Fruit fly (Drosophila melanogaster) whole organism, embryonic: Measurements from ENCODE around the gene Lamtor5.

Source experiments
- CG10565 ChIP-seq: fragments of 200-800 bp; sonication (Bioruptor generic); optimal IDR thresholded peaks from 3 replicates; lab custom pipeline; 2016; ENCODE audit warnings: missing biosample characterization, mild to moderate bottlenecking, missing genetic modification characterization
- CG12155 ChIP-seq: fragments of 200-800 bp; sonication (Bioruptor generic); optimal IDR thresholded peaks from 3 replicates; lab custom pipeline; 2016; ENCODE audit warnings: missing biosample characterization, missing genetic modification characterization
- CG13296 ChIP-seq: fragments of 200-800 bp; sonication (Bioruptor generic); optimal IDR thresholded peaks from 3 replicates; lab custom pipeline; 2018; ENCODE audit warnings: missing biosample characterization, mild to moderate bottlenecking, missing genetic modification characterization
- CG13894 ChIP-seq: fragments of 200-800 bp; sonication (Bioruptor generic); optimal IDR thresholded peaks from 3 replicates; lab custom pipeline; 2018; ENCODE audit warnings: missing biosample characterization, mild to moderate bottlenecking, missing genetic modification characterization, moderate library complexity
- CG16779 ChIP-seq: fragments of 200-800 bp; sonication (Bioruptor generic); IDR thresholded peaks from 2 replicates; pipeline ENCODE4 v1.3.6; 2022; ENCODE audit warnings: missing biosample characterization, missing genetic modification characterization
- CG17802 ChIP-seq: fragments of 200-800 bp; sonication (Bioruptor generic); optimal IDR thresholded peaks from 2 replicates; lab custom pipeline; 2018; ENCODE audit warnings: missing biosample characterization, mild to moderate bottlenecking, missing genetic modification characterization, moderate library complexity
- CG18619 ChIP-seq: fragments of 200-800 bp; sonication (Bioruptor generic); optimal IDR thresholded peaks from 3 replicates; lab custom pipeline; 2017; ENCODE audit warnings: missing biosample characterization, mild to moderate bottlenecking, missing genetic modification characterization
- CG2875 ChIP-seq: fragments of 200-800 bp; sonication (Bioruptor generic); optimal IDR thresholded peaks from 2 replicates; lab custom pipeline; 2017; ENCODE audit warnings: missing biosample characterization, mild to moderate bottlenecking, missing genetic modification characterization, missing genetic modification reagents
- CG31441 ChIP-seq: fragments of 200-800 bp; sonication (Bioruptor generic); IDR thresholded peaks from 2 replicates; pipeline ENCODE4 v1.3.6; 2022; ENCODE audit warnings: missing biosample characterization, missing genetic modification characterization
- CG32767 ChIP-seq: fragments of 200-800 bp; sonication (Bioruptor generic); IDR thresholded peaks from 2 replicates; pipeline ENCODE4 v1.3.6; 2022; ENCODE audit warnings: missing biosample characterization, missing genetic modification characterization
- CG33213 ChIP-seq: fragments of 200-800 bp; sonication (Bioruptor generic); optimal IDR thresholded peaks from 3 replicates; lab custom pipeline; 2016; ENCODE audit warnings: missing biosample characterization, missing genetic modification characterization
- CG3726 ChIP-seq: fragments of 200-800 bp; sonication (Bioruptor generic); IDR thresholded peaks from 3 replicates; pipeline ENCODE4, ENCODE4 v1.3.6; 2022; ENCODE audit warnings: missing biosample characterization, missing genetic modification characterization
- CG43689 ChIP-seq: fragments of 200-800 bp; sonication (Bioruptor generic); IDR thresholded peaks from 2 replicates; pipeline ENCODE4 v1.3.6; 2022; ENCODE audit warnings: missing biosample characterization, missing genetic modification characterization
- CG7556 ChIP-seq: fragments of 200-800 bp; sonication (Bioruptor generic); optimal IDR thresholded peaks from 2 replicates; lab custom pipeline; 2017; ENCODE audit warnings: missing biosample characterization, mild to moderate bottlenecking, missing genetic modification characterization
- CG8388 ChIP-seq: fragments of 200-800 bp; sonication (Bioruptor generic); optimal IDR thresholded peaks from 2 replicates; lab custom pipeline; 2019; ENCODE audit warnings: missing biosample characterization, mild to moderate bottlenecking, missing genetic modification characterization, moderate library complexity
- CG9437 ChIP-seq: fragments of 200-800 bp; sonication (Bioruptor generic); optimal IDR thresholded peaks from 2 replicates; lab custom pipeline; 2018; ENCODE audit warnings: missing biosample characterization, mild to moderate bottlenecking, missing genetic modification characterization
- CoRest ChIP-seq: fragments of 200-800 bp; sonication (Bioruptor generic); optimal IDR thresholded peaks from 3 replicates; lab custom pipeline; 2018; ENCODE audit warnings: missing biosample characterization, mild to moderate bottlenecking, missing genetic modification characterization, moderate library complexity
- D ChIP-seq, 2 experiments: fragments of 200-800 bp in 1 of 2; fragments of >200 bp in 1 of 2; sonication (Bioruptor generic) in 1 of 2; optimal IDR thresholded peaks; 2 replicates in 1 of 2; 3 replicates in 1 of 2; lab custom pipeline; 2017; ENCODE audit warnings: mild to moderate bottlenecking in 1 of 2, missing biosample characterization in 1 of 2, missing genetic modification characterization in 1 of 2, missing genetic modification reagents in 1 of 2
- Dad ChIP-seq: fragments of 200-800 bp; sonication (Bioruptor generic); optimal IDR thresholded peaks from 3 replicates; lab custom pipeline; 2016; ENCODE audit warnings: missing biosample characterization, missing genetic modification characterization
- Doc2 ChIP-seq: fragments of 200-800 bp; sonication (Bioruptor generic); IDR thresholded peaks from 2 replicates; pipeline ENCODE4 v1.3.6; 2022; ENCODE audit warnings: missing biosample characterization, missing genetic modification characterization
- H2.0 ChIP-seq: fragments of 200-800 bp; sonication (Bioruptor generic); IDR thresholded peaks from 2 replicates; pipeline ENCODE4 v1.3.6; 2022; ENCODE audit warnings: missing biosample characterization, missing genetic modification characterization
- Hmr ChIP-seq: fragments of 200-800 bp; sonication (Bioruptor generic); optimal IDR thresholded peaks from 3 replicates; lab custom pipeline; 2017; ENCODE audit warnings: mild to moderate bottlenecking, missing biosample characterization, missing genetic modification reagents, missing genetic modification characterization
- MBD-R2 ChIP-seq: fragments of 200-800 bp; sonication (Bioruptor generic); IDR thresholded peaks from 2 replicates; pipeline ENCODE4 v1.3.6; 2022; ENCODE audit warnings: missing biosample characterization, missing genetic modification characterization
- Max ChIP-seq: fragments of 200-800 bp; sonication (Bioruptor generic); optimal IDR thresholded peaks from 2 replicates; lab custom pipeline; 2016; ENCODE audit warnings: missing biosample characterization, mild to moderate bottlenecking, missing genetic modification characterization
- NFAT ChIP-seq: fragments of 200-800 bp; sonication (Bioruptor generic); IDR thresholded peaks from 2 replicates; pipeline ENCODE4 v1.3.6; 2022; ENCODE audit warnings: missing biosample characterization, missing genetic modification characterization
- Nf-YB ChIP-seq: fragments of 200-800 bp; sonication (Bioruptor generic); optimal IDR thresholded peaks from 3 replicates; lab custom pipeline; 2019; ENCODE audit warnings: missing biosample characterization, mild to moderate bottlenecking, missing genetic modification characterization, moderate library complexity
- Nf-YC ChIP-seq: fragments of 200-800 bp; optimal IDR thresholded peaks from 3 replicates; lab custom pipeline; 2019; ENCODE audit warnings: missing biosample characterization, mild to moderate bottlenecking, missing genetic modification characterization, moderate library complexity
- Pdp1 ChIP-seq, 2 experiments: fragments of 200-800 bp; sonication (Bioruptor generic); optimal IDR thresholded peaks; 3 replicates each; lab custom pipeline; 2016; ENCODE audit warnings: missing biosample characterization in 2 of 2, missing genetic modification characterization in 2 of 2, mild to moderate bottlenecking in 1 of 2, moderate library complexity in 1 of 2
- Scr ChIP-seq: fragments of 200-800 bp; sonication (Bioruptor generic); IDR thresholded peaks from 2 replicates; pipeline ENCODE4 v1.3.6; 2022; ENCODE audit warnings: missing biosample characterization, missing genetic modification characterization; ENCODE audit not compliant: partially characterized antibody
- Sin3A ChIP-seq: fragments of >200 bp; optimal IDR thresholded peaks from 2 replicates; lab custom pipeline; 2018
- Spps ChIP-seq: fragments of 200-800 bp; sonication (Bioruptor generic); optimal IDR thresholded peaks from 2 replicates; lab custom pipeline; 2018; ENCODE audit warnings: missing biosample characterization, mild to moderate bottlenecking, missing genetic modification characterization
- ab ChIP-seq: fragments of 200-800 bp; sonication (Bioruptor generic); optimal IDR thresholded peaks from 2 replicates; lab custom pipeline; 2016; ENCODE audit warnings: missing biosample characterization, missing genetic modification characterization
- ato ChIP-seq: fragments of 200-800 bp; sonication (Bioruptor generic); IDR thresholded peaks from 2 replicates; pipeline ENCODE4 v1.3.6; 2022; ENCODE audit warnings: missing biosample characterization, missing genetic modification characterization; ENCODE audit not compliant: partially characterized antibody
- dimm ChIP-seq: fragments of 200-800 bp; sonication (Bioruptor generic); IDR thresholded peaks from 2 replicates; pipeline ENCODE4 v1.3.6; 2022; ENCODE audit warnings: missing biosample characterization, missing genetic modification characterization
- disco-r ChIP-seq: fragments of 200-800 bp; sonication (Bioruptor generic); optimal IDR thresholded peaks from 2 replicates; lab custom pipeline; 2016; ENCODE audit warnings: missing biosample characterization, missing genetic modification characterization
- fd102C ChIP-seq: fragments of 200-800 bp; sonication (Bioruptor generic); optimal IDR thresholded peaks from 2 replicates; lab custom pipeline; 2018; ENCODE audit warnings: missing biosample characterization, mild to moderate bottlenecking, missing genetic modification characterization, moderate library complexity
- gce ChIP-seq: fragments of 200-800 bp; sonication (Bioruptor generic); IDR thresholded peaks from 3 replicates; pipeline ENCODE4 v1.3.6; 2022; ENCODE audit warnings: missing biosample characterization, missing genetic modification characterization
- gcm2 ChIP-seq: fragments of 200-800 bp; sonication (Bioruptor generic); optimal IDR thresholded peaks from 2 replicates; lab custom pipeline; 2016; ENCODE audit warnings: missing biosample characterization, missing genetic modification characterization
- gem ChIP-seq: fragments of 200-800 bp; sonication (Bioruptor generic); optimal IDR thresholded peaks from 2 replicates; lab custom pipeline; 2019; ENCODE audit warnings: missing biosample characterization, mild to moderate bottlenecking, missing genetic modification characterization, moderate library complexity
- gfzf ChIP-seq: fragments of 200-800 bp; sonication (Bioruptor generic); optimal IDR thresholded peaks from 2 replicates; lab custom pipeline; 2016; ENCODE audit warnings: missing biosample characterization, mild to moderate bottlenecking, missing genetic modification characterization, moderate library complexity
- hth ChIP-seq: fragments of >200 bp; optimal IDR thresholded peaks from 2 replicates; lab custom pipeline; 2017; ENCODE audit warnings: inconsistent platforms
- jigr1 ChIP-seq: fragments of 200-800 bp; sonication (Bioruptor generic); IDR thresholded peaks from 3 replicates; pipeline ENCODE4 v1.3.6; 2022; ENCODE audit warnings: missing biosample characterization, missing genetic modification characterization
- pum ChIP-seq: fragments of 200-800 bp; sonication (Bioruptor generic); optimal IDR thresholded peaks from 2 replicates; lab custom pipeline; 2016; ENCODE audit warnings: missing biosample characterization, missing genetic modification characterization
- rib ChIP-seq: fragments of 200-800 bp; sonication (Bioruptor generic); IDR thresholded peaks from 2 replicates; pipeline ENCODE4 v1.3.6; 2022; ENCODE audit warnings: missing biosample characterization, missing genetic modification characterization
- sc ChIP-seq, 3 experiments: fragments of >200 bp in 2 of 3; fragments of 200-800 bp in 1 of 3; sonication (Bioruptor generic) in 1 of 3; optimal IDR thresholded peaks; 2 replicates in 2 of 3; 3 replicates in 1 of 3; lab custom pipeline; 2017; ENCODE audit warnings: mild to moderate bottlenecking in 1 of 3, missing biosample characterization in 1 of 3, missing genetic modification characterization in 1 of 3, missing genetic modification reagents in 1 of 3
- sens-2 ChIP-seq: fragments of 200-800 bp; sonication (Bioruptor generic); IDR thresholded peaks from 2 replicates; pipeline ENCODE4 v1.3.6; 2022; ENCODE audit warnings: missing biosample characterization, missing genetic modification characterization
- slou ChIP-seq: fragments of 200-800 bp; sonication (Bioruptor generic); optimal IDR thresholded peaks from 3 replicates; lab custom pipeline; 2016; ENCODE audit warnings: missing biosample characterization, missing genetic modification characterization
- slp2 ChIP-seq: fragments of 200-800 bp; sonication (Bioruptor generic); optimal IDR thresholded peaks from 2 replicates; lab custom pipeline; 2016; ENCODE audit warnings: missing biosample characterization, missing genetic modification characterization
- sob ChIP-seq: fragments of 200-800 bp; sonication (Bioruptor generic); IDR thresholded peaks from 2 replicates; pipeline ENCODE4 v1.3.6; 2022; ENCODE audit warnings: missing biosample characterization, missing genetic modification characterization
- trh ChIP-seq: fragments of 200-800 bp; sonication (Bioruptor generic); optimal IDR thresholded peaks from 2 replicates; lab custom pipeline; 2016; ENCODE audit warnings: missing biosample characterization, missing genetic modification characterization
- ttk ChIP-seq: fragments of 200-800 bp; sonication (Bioruptor generic); IDR thresholded peaks from 2 replicates; pipeline ENCODE4 v2.1.2; 2022; ENCODE audit warnings: missing biosample characterization, missing genetic modification characterization

Gene Lamtor5

dm6 chrX:1880139-1880556, 21.4 kb upstream of the Lamtor5 start, which contains the start of gene Coa8 (continued):
- TF ChIP-seq NFAT (peak; percentile 31; the same call in 1 of the 2 replicates), CG7556 (no peak), Max (GFP tag; lab: Kevin White, UChicago) (peak; percentile 12), Nf-YC (tag; lab: Kevin White, UChicago) (peak; percentile 31), gce (GFP tag; lab: Robert Waterston, UW) (no peak), Nf-YB (peak; percentile 4), D (optimal IDR thresholded peaks at IDR 0.05; lab: Kevin White, UChicago) (no peak), D (GFP tag; optimal IDR thresholded peaks at IDR 0.05; lab: Kevin White, UChicago) (no peak), Hmr (peak; percentile 28), CoRest (tag; lab: Kevin White, UChicago) (peak; percentile 25), Scr (GFP tag; lab: Robert Waterston, UW) (peak; percentile 11), Doc2 (no peak), CG16779 (GFP tag; lab: Robert Waterston, UW) (no peak), sob (GFP tag; lab: Robert Waterston, UW) (0 out of 2 replicates have a peak, but pooled peaks have one; percentile 52), CG32767 (GFP tag; lab: Robert Waterston, UW) (no peak), CG8388 (GFP tag; lab: Kevin White, UChicago) (no peak), CG17802 (tag; lab: Kevin White, UChicago) (no peak), CG18619 (GFP tag; lab: Kevin White, UChicago) (no peak), gem (no peak), CG13894 (tag; lab: Kevin White, UChicago) (no peak), fd102C (GFP tag; lab: Kevin White, UChicago) (no peak), MBD-R2 (GFP tag; lab: Robert Waterston, UW) (peak; percentile 59), CG31441 (GFP tag; lab: Robert Waterston, UW) (0 out of 2 replicates have a peak, but pooled peaks have one; percentile 4), CG12155 (peak; percentile 11), sc (optimal IDR thresholded peaks at IDR 0.05; lab: Kevin White, UChicago) (no peak), sc (GFP tag; optimal IDR thresholded peaks at IDR 0.05; lab: Kevin White, UChicago) (no peak), trh (GFP tag; lab: Kevin White, UChicago) (no peak), CG10565 (no peak), Dad (GFP tag; lab: Kevin White, UChicago) (peak; percentile 19), CG33213 (GFP tag; lab: Kevin White, UChicago) (no peak), gfzf (GFP tag; lab: Kevin White, UChicago) (peak; percentile 69), CG43689 (GFP tag; lab: Robert Waterston, UW) (no peak), CG13296 (GFP tag; lab: Kevin White, UChicago) (peak; percentile 31), gcm2 (GFP tag; lab: Kevin White, UChicago) (no peak), disco-r (GFP tag; lab: Kevin White, UChicago) (no peak), Sin3A (lab: Kevin White, UChicago) (peak; percentile 39), pum (GFP tag; lab: Kevin White, UChicago) (peak; percentile 46), slou (GFP tag; lab: Kevin White, UChicago) (no peak), rib (no peak), sens-2 (GFP tag; lab: Robert Waterston, UW) (no peak), ttk (peak; percentile 18; the same call in 1 of the 2 replicates), dimm (GFP tag; lab: Robert Waterston, UW) (no peak), ab (GFP tag; lab: Kevin White, UChicago) (no peak), ato (no peak; the same call in 1 of the 2 replicates), CG3726 (GFP tag; lab: Robert Waterston, UW) (no peak), slp2 (GFP tag; lab: Kevin White, UChicago) (no peak), Spps (no peak), CG2875 (GFP tag; lab: Kevin White, UChicago) (no peak), hth (lab: Kevin White, UChicago) (no peak), jigr1 (no peak), Pdp1 (GFP tag; optimal IDR thresholded peaks at IDR 0.05; lab: Kevin White, UChicago) (peak; percentile 49 to 75), H2.0 (GFP tag; lab: Robert Waterston, UW) (0 out of 2 replicates have a peak, but pooled peaks have one; percentile 18), CG9437 (GFP tag; lab: Kevin White, UChicago) (peak; percentile 11)
